Worm (Caenorhabditis elegans) whole organism, late embryonic: ENCODE data around the gene nasp-2.

Experiments used
- ceh-48 ChIP-seq: sonication (generic microtip); optimal IDR thresholded peaks from 2 replicates; lab custom pipeline; 2016; ENCODE audit warnings: missing genetic modification characterization, inconsistent platforms, missing compliant biosample characterization
- fkh-10 ChIP-seq: fragments of 150-350 bp; optimal IDR thresholded peaks from 2 replicates; lab custom pipeline; 2014; ENCODE audit warnings: missing biosample characterization, missing genetic modification reagents, missing genetic modification characterization
- hlh-15 ChIP-seq: sonication (generic microtip); optimal IDR thresholded peaks from 2 replicates; lab custom pipeline; 2016; ENCODE audit warnings: missing genetic modification characterization, missing compliant biosample characterization
- lim-6 ChIP-seq: sonication (generic microtip); optimal IDR thresholded peaks from 2 replicates; lab custom pipeline; 2016; ENCODE audit warnings: missing genetic modification characterization, missing compliant biosample characterization
- nhr-11 ChIP-seq: fragments of 150-350 bp; optimal IDR thresholded peaks from 2 replicates; lab custom pipeline; 2014; ENCODE audit warnings: missing biosample characterization, missing genetic modification characterization
- pag-3 ChIP-seq: sonication (generic microtip); optimal IDR thresholded peaks from 2 replicates; lab custom pipeline; 2016; ENCODE audit warnings: missing compliant biosample characterization, missing genetic modification characterization, borderline replicate concordance
- pha-4 ChIP-seq: fragments of 150-350 bp; optimal IDR thresholded peaks from 2 replicates; lab custom pipeline; 2018; ENCODE audit warnings: missing biosample characterization, missing genetic modification reagents, missing genetic modification characterization
- ref-2 ChIP-seq: sonication (generic microtip); optimal IDR thresholded peaks from 2 replicates; lab custom pipeline; 2016; ENCODE audit warnings: missing genetic modification characterization, missing compliant biosample characterization
- sdc-2 ChIP-seq: sonication (generic microtip); optimal IDR thresholded peaks from 2 replicates; lab custom pipeline; 2016; ENCODE audit warnings: missing genotype, missing genetic modification characterization, missing compliant biosample characterization

- TF ChIP-seq pha-4 (tag; lab: Kevin White, UChicago), result no peak
- TF ChIP-seq pag-3 (tag; lab: Kevin White, UChicago), result no peak
- no peak for TF ChIP-seq fkh-10 (GFP tag; lab: Kevin White, UChicago)
- no peak for TF ChIP-seq ref-2 (tag; lab: Kevin White, UChicago)
- no peak for TF ChIP-seq lim-6 (tag; lab: Kevin White, UChicago)
- no peak for TF ChIP-seq sdc-2 (tag; lab: Kevin White, UChicago)
- TF ChIP-seq ceh-48, result no peak
- no peak for TF ChIP-seq nhr-11
- TF ChIP-seq hlh-15 (tag; lab: Kevin White, UChicago), result no peak
Measured at ce11 chrV:13269228-13269630, 42.8 kb downstream of the nasp-2 start.
